Worm (Caenorhabditis elegans): ENCODE measurements around the gene snu-23.

Gene snu-23

ce11 chrIII:7719364-7719936, 50.5 kb downstream of the snu-23 start, which contains the start of gene ncl-1 (continued):
- no peak for TF ChIP-seq ztf-11 (tag; optimal IDR thresholded peaks at IDR 0.05)
- peak; percentile 42 for TF ChIP-seq lin-14 (GFP tag; optimal IDR thresholded peaks at IDR 0.05)

Measured in whole organism, L1 larva.